Worm (Caenorhabditis elegans) whole organism, L1 larva: ENCODE results near the gene C25A8.5.

Experiments used
- F16B12.6 ChIP-seq: fragments of 150-350 bp; optimal IDR thresholded peaks from 2 replicates; lab custom pipeline; 2014; ENCODE audit warnings: missing biosample characterization, missing genetic modification characterization
- lin-14 ChIP-seq: fragments of 200-800 bp; sonication (Bioruptor generic); optimal IDR thresholded peaks from 2 replicates; lab custom pipeline; 2018; ENCODE audit warnings: mild to moderate bottlenecking, missing genetic modification characterization, moderate library complexity, missing compliant biosample characterization
- lin-35 ChIP-seq, 2 experiments: fragments of 150-350 bp; optimal IDR thresholded peaks; 2 replicates each; lab custom pipeline; 2014; ENCODE audit warnings: missing biosample characterization in 2 of 2, missing genetic modification characterization in 2 of 2, missing genetic modification reagents in 2 of 2
- lir-3 ChIP-seq: sonication (generic microtip); optimal IDR thresholded peaks from 2 replicates; lab custom pipeline; 2016; ENCODE audit warnings: mild to moderate bottlenecking, missing genetic modification characterization, moderate library complexity, missing compliant biosample characterization; ENCODE audit not compliant: poor library complexity
- nhr-11 ChIP-seq: fragments of 150-350 bp; optimal IDR thresholded peaks from 2 replicates; lab custom pipeline; 2014; ENCODE audit warnings: missing biosample characterization, missing genetic modification characterization
- zip-4 ChIP-seq: fragments of 200-800 bp; sonication (Bioruptor generic); optimal IDR thresholded peaks from 2 replicates; lab custom pipeline; 2018; ENCODE audit warnings: mild to moderate bottlenecking, missing genetic modification characterization, moderate library complexity, missing compliant biosample characterization

ce11 chrIV:6958696-6959095, 40.6 kb upstream of the C25A8.5 start:
- TF ChIP-seq zip-4 (no peak), F16B12.6 (tag; lab: Kevin White, UChicago) (no peak), lin-14 (GFP tag; lab: Kevin White, UChicago) (peak; percentile 80), lin-35 (GFP tag; optimal IDR thresholded peaks at IDR 0.05; lab: Kevin White, UChicago) (no peak), lir-3 (tag; lab: Kevin White, UChicago) (no peak), nhr-11 (tag; lab: Kevin White, UChicago) (no peak)
